Fruit fly (Drosophila melanogaster) whole organism, prepupa: ENCODE data around the gene Rtel1.

Experiments used
- Blimp-1 ChIP-seq: fragments of 200-800 bp; sonication (Bioruptor generic); optimal IDR thresholded peaks from 3 replicates; lab custom pipeline; 2017; ENCODE audit warnings: missing biosample characterization, missing genetic modification characterization, mild to moderate bottlenecking, moderate library complexity, missing genetic modification reagents
- CG10631 ChIP-seq: fragments of 200-800 bp; sonication (Bioruptor generic); optimal IDR thresholded peaks from 2 replicates; lab custom pipeline; 2016; ENCODE audit warnings: missing biosample characterization, missing genetic modification characterization
- CG10669 ChIP-seq: fragments of 200-800 bp; sonication (Bioruptor generic); optimal IDR thresholded peaks from 3 replicates; lab custom pipeline; 2018; ENCODE audit warnings: missing biosample characterization, mild to moderate bottlenecking, missing genetic modification characterization, moderate library complexity
- CG11902 ChIP-seq: fragments of 200-800 bp; sonication (Bioruptor generic); optimal IDR thresholded peaks from 3 replicates; lab custom pipeline; 2016; ENCODE audit warnings: missing biosample characterization, missing genetic modification characterization
- CG15336 ChIP-seq: fragments of 200-800 bp; sonication (Bioruptor generic); IDR thresholded peaks from 2 replicates; pipeline ENCODE4 v1.3.6; 2022; ENCODE audit warnings: missing biosample characterization, missing genetic modification characterization
- CG1621 ChIP-seq: fragments of 200-800 bp; sonication (Bioruptor generic); optimal IDR thresholded peaks from 3 replicates; lab custom pipeline; 2018; ENCODE audit warnings: missing biosample characterization, mild to moderate bottlenecking, missing genetic modification characterization
- CG16779 ChIP-seq: fragments of 200-800 bp; sonication (Bioruptor generic); optimal IDR thresholded peaks from 3 replicates; lab custom pipeline; 2017; ENCODE audit warnings: missing biosample characterization, mild to moderate bottlenecking, missing genetic modification characterization
- CG3032 ChIP-seq: fragments of 200-800 bp; optimal IDR thresholded peaks from 2 replicates; lab custom pipeline; 2019; ENCODE audit warnings: missing biosample characterization, mild to moderate bottlenecking, missing genetic modification characterization, moderate library complexity
- CG32006 ChIP-seq: fragments of 200-800 bp; sonication (Bioruptor generic); optimal IDR thresholded peaks from 3 replicates; lab custom pipeline; 2017; ENCODE audit warnings: missing biosample characterization, mild to moderate bottlenecking, missing genetic modification characterization
- CG34406 ChIP-seq: fragments of 200-800 bp; sonication (Bioruptor generic); optimal IDR thresholded peaks from 3 replicates; lab custom pipeline; 2016; ENCODE audit warnings: missing biosample characterization, missing genetic modification characterization
- CG3919 ChIP-seq: fragments of 200-800 bp; sonication (Bioruptor generic); optimal IDR thresholded peaks from 3 replicates; lab custom pipeline; 2016; ENCODE audit warnings: missing biosample characterization, missing genetic modification characterization
- CG6163 ChIP-seq: fragments of 200-800 bp; sonication (Bioruptor generic); IDR thresholded peaks from 3 replicates; pipeline ENCODE4 v1.3.6; 2022; ENCODE audit warnings: missing biosample characterization, missing genetic modification characterization
- CG6808 ChIP-seq: fragments of 200-800 bp; sonication (Bioruptor generic); optimal IDR thresholded peaks from 3 replicates; lab custom pipeline; 2017; ENCODE audit warnings: missing biosample characterization, missing genetic modification characterization, mild to moderate bottlenecking, moderate library complexity, missing genetic modification reagents
- CG6854 ChIP-seq: fragments of 200-800 bp; sonication (Bioruptor generic); optimal IDR thresholded peaks from 2 replicates; lab custom pipeline; 2017; ENCODE audit warnings: missing biosample characterization, mild to moderate bottlenecking, missing genetic modification characterization
- CG7368 ChIP-seq: fragments of 200-800 bp; sonication (Bioruptor generic); optimal IDR thresholded peaks from 3 replicates; lab custom pipeline; 2016; ENCODE audit warnings: missing biosample characterization, missing genetic modification characterization
- CG8119 ChIP-seq: fragments of 200-800 bp; sonication (Bioruptor generic); IDR thresholded peaks from 3 replicates; pipeline ENCODE4 v1.3.6; 2022; ENCODE audit warnings: missing biosample characterization, missing genetic modification characterization
- CG8319 ChIP-seq: fragments of 200-800 bp; sonication (Bioruptor generic); optimal IDR thresholded peaks from 3 replicates; lab custom pipeline; 2016; ENCODE audit warnings: missing biosample characterization, missing genetic modification characterization
- CG9139 ChIP-seq: fragments of 200-800 bp; sonication (Bioruptor generic); optimal IDR thresholded peaks from 3 replicates; lab custom pipeline; 2017; ENCODE audit warnings: missing biosample characterization, mild to moderate bottlenecking, missing genetic modification characterization
- Eip78C ChIP-seq: fragments of 200-800 bp; sonication (Bioruptor generic); peaks from one replicate; lab custom pipeline; 2016; ENCODE audit warnings: missing biosample characterization, missing genetic modification characterization
- Eip93F ChIP-seq: fragments of 200-800 bp; sonication (Bioruptor generic); optimal IDR thresholded peaks from 2 replicates; lab custom pipeline; 2016; ENCODE audit warnings: missing biosample characterization, mild to moderate bottlenecking, missing genetic modification characterization
- Ets21C ChIP-seq: fragments of 200-800 bp; sonication (Bioruptor generic); optimal IDR thresholded peaks from 3 replicates; lab custom pipeline; 2016; ENCODE audit warnings: missing biosample characterization, missing genetic modification characterization
- Ets96B ChIP-seq: fragments of 200-800 bp; optimal IDR thresholded peaks from 2 replicates; lab custom pipeline; 2019; ENCODE audit warnings: missing biosample characterization, mild to moderate bottlenecking, missing genetic modification characterization, moderate library complexity
- Hr38 ChIP-seq: sonication (Bioruptor generic); optimal IDR thresholded peaks from 2 replicates; lab custom pipeline; 2016; ENCODE audit warnings: missing biosample characterization, missing genetic modification characterization
- Hr4 ChIP-seq: fragments of 200-800 bp; sonication (Bioruptor generic); optimal IDR thresholded peaks from 3 replicates; lab custom pipeline; 2016; ENCODE audit warnings: missing biosample characterization, missing genetic modification characterization
- Met ChIP-seq: fragments of 200-800 bp; sonication (Bioruptor generic); optimal IDR thresholded peaks from 3 replicates; lab custom pipeline; 2016; ENCODE audit warnings: missing biosample characterization, missing genetic modification characterization
- Smox ChIP-seq: fragments of 200-800 bp; sonication (Bioruptor generic); optimal IDR thresholded peaks from 3 replicates; lab custom pipeline; 2016; ENCODE audit warnings: missing biosample characterization, missing genetic modification characterization
- Sox102F ChIP-seq: fragments of 200-800 bp; sonication (Bioruptor generic); optimal IDR thresholded peaks from 2 replicates; lab custom pipeline; 2016; ENCODE audit warnings: missing biosample characterization, mild to moderate bottlenecking, missing genetic modification characterization
- Sox14 ChIP-seq: fragments of 200-800 bp; sonication (Bioruptor generic); optimal IDR thresholded peaks from 3 replicates; lab custom pipeline; 2016; ENCODE audit warnings: missing biosample characterization, missing genetic modification characterization
- Sox15 ChIP-seq: fragments of 200-800 bp; sonication (Bioruptor generic); optimal IDR thresholded peaks from 3 replicates; lab custom pipeline; 2016; ENCODE audit warnings: missing biosample characterization, missing genetic modification characterization
- acj6 ChIP-seq: fragments of 200-800 bp; sonication (Bioruptor generic); optimal IDR thresholded peaks from 3 replicates; lab custom pipeline; 2016; ENCODE audit warnings: missing biosample characterization, missing genetic modification characterization
- dac ChIP-seq: fragments of 200-800 bp; sonication (Bioruptor generic); optimal IDR thresholded peaks from 2 replicates; lab custom pipeline; 2017; ENCODE audit warnings: missing biosample characterization, mild to moderate bottlenecking, missing genetic modification characterization
- dsx ChIP-seq: fragments of 200-800 bp; optimal IDR thresholded peaks from 3 replicates; lab custom pipeline; 2019; ENCODE audit warnings: missing biosample characterization, mild to moderate bottlenecking, missing genetic modification characterization, moderate library complexity; ENCODE audit not compliant: poor library complexity, severe bottlenecking
- eg ChIP-seq: fragments of 200-800 bp; sonication (Bioruptor generic); IDR thresholded peaks from 3 replicates; pipeline ENCODE4 v1.3.6; 2022; ENCODE audit warnings: missing biosample characterization, missing genetic modification characterization
- esn ChIP-seq: fragments of 200-800 bp; sonication (Bioruptor generic); optimal IDR thresholded peaks from 2 replicates; lab custom pipeline; 2016; ENCODE audit warnings: missing biosample characterization, mild to moderate bottlenecking, missing genetic modification characterization, moderate library complexity
- fd59A ChIP-seq: fragments of 200-800 bp; sonication (Bioruptor generic); optimal IDR thresholded peaks from 2 replicates; lab custom pipeline; 2017; ENCODE audit warnings: missing biosample characterization, mild to moderate bottlenecking, missing genetic modification characterization, missing genetic modification reagents
- fd85E ChIP-seq: fragments of 200-800 bp; sonication (Bioruptor generic); optimal IDR thresholded peaks from 3 replicates; lab custom pipeline; 2016; ENCODE audit warnings: missing biosample characterization, missing genetic modification characterization
- fkh ChIP-seq: fragments of 200-800 bp; sonication (Bioruptor generic); optimal IDR thresholded peaks from 3 replicates; lab custom pipeline; 2017; ENCODE audit warnings: missing biosample characterization, mild to moderate bottlenecking, missing genetic modification characterization, moderate library complexity
- pdm3 ChIP-seq: fragments of 200-800 bp; sonication (Bioruptor generic); optimal IDR thresholded peaks from 3 replicates; lab custom pipeline; 2016; ENCODE audit warnings: missing biosample characterization, missing genetic modification characterization
- salr ChIP-seq, 2 experiments: fragments of 200-800 bp; sonication (Bioruptor generic); optimal IDR thresholded peaks; 3 replicates each; lab custom pipeline; 2016 to 2018; ENCODE audit warnings: missing biosample characterization in 2 of 2, missing genetic modification characterization in 2 of 2, mild to moderate bottlenecking in 1 of 2
- ss ChIP-seq, 2 experiments: fragments of 200-800 bp; sonication (Bioruptor generic); optimal IDR thresholded peaks; 2 replicates in 1 of 2; 3 replicates in 1 of 2; lab custom pipeline; 2017 to 2018; ENCODE audit warnings: mild to moderate bottlenecking in 2 of 2, missing biosample characterization in 2 of 2, missing genetic modification characterization in 2 of 2, moderate library complexity in 1 of 2
- svp ChIP-seq: fragments of 200-800 bp; sonication (Bioruptor generic); peaks from one replicate; lab custom pipeline; 2016; ENCODE audit warnings: missing biosample characterization, missing genetic modification characterization
- topi ChIP-seq: fragments of 200-800 bp; sonication (Bioruptor generic); optimal IDR thresholded peaks from 3 replicates; lab custom pipeline; 2016; ENCODE audit warnings: missing biosample characterization, missing genetic modification characterization

Rtel1 gene

DNA sequence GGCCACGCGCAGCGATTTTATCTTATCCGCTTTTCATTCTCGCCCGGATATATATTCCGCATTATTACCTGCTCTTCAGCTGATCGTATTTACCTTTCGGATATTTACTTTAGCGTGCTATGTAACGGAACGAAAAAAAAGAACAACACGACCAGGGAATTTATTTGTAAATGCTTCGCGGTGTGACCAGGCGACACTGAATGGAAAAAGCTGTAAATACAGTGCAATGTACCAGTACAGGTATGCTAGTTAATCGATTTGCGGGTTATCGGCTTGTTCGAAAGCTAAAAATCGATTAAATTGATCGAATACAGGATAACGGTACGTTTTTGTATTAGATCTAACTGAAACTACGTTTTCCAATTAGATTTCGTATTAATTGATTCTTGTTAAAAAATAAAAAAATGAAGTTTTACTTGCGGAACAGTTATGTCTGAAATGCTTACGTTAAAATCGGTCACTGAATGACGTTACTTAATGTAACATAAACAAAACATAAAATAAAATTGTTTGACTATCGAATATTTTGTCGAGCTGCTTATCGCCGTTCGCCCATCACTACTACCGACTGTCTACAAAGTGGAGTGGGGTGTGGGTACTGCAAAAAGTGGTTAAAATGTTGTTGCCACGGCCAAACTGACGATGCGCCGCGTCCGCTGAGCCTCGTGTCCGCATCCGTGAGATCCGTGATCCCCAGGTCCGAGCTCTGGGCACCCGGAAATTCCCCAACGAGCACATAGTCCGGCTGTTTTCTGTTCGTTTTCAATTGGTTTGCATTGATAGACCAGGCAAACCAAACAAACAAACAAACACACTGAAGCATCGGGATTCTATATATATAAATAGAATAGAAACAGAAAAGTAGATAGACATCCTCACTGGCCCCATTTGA lies 16.7 kb downstream of the Rtel1 start, which contains the start of the genes MAPk-Ak2 and CG42699 (continued):
- no peak for TF ChIP-seq Hr4
- TF ChIP-seq fd59A = peak; percentile 13
- TF ChIP-seq Smox (GFP tag; lab: Kevin White, UChicago) = no peak
- TF ChIP-seq eg (GFP tag; lab: Robert Waterston, UW) = no peak; the same call in 2 of the 3 replicates
- peak; percentile 3 for TF ChIP-seq CG3032 (tag; lab: Kevin White, UChicago)
- 0 out of 3 replicates have a peak, but pooled peaks have one; percentile 22 for TF ChIP-seq CG8119 (GFP tag; lab: Robert Waterston, UW)
- TF ChIP-seq CG10669 (GFP tag; lab: Kevin White, UChicago) = peak; percentile 58
- no peak for TF ChIP-seq CG8319 (GFP tag; lab: Kevin White, UChicago)
- TF ChIP-seq dsx = peak; percentile 55
- peak; percentile 34; the same call in 2 of the 3 replicates for TF ChIP-seq CG6163
- TF ChIP-seq CG6854 (GFP tag; lab: Kevin White, UChicago) = peak; percentile 66
- peak; percentile 52 for TF ChIP-seq CG16779 (tag; lab: Kevin White, UChicago)
- peak; percentile 15 for TF ChIP-seq Ets96B
- TF ChIP-seq Blimp-1 (GFP tag; lab: Kevin White, UChicago) = peak; percentile 29
- no peak for TF ChIP-seq Sox15 (GFP tag; lab: Kevin White, UChicago)
- peak; percentile 74 for TF ChIP-seq CG6808 (GFP tag; lab: Kevin White, UChicago)
- TF ChIP-seq fd85E (GFP tag; lab: Kevin White, UChicago) = no peak
- TF ChIP-seq topi (GFP tag; lab: Kevin White, UChicago) = peak; percentile 47

dm6 chrX:5766732-5767131 lies 19.2 kb downstream of the Rtel1 start:
- peak; percentile 8 for TF ChIP-seq Eip78C
- TF ChIP-seq acj6 (GFP tag; lab: Kevin White, UChicago) = no peak
- TF ChIP-seq, all 60 proteins: peak for 1

dm6 chrX:5768602-5769251 lies 21.2 kb downstream of the Rtel1 start:
- TF ChIP-seq eg (GFP tag; lab: Robert Waterston, UW) (no peak), CG7368 (GFP tag; lab: Kevin White, UChicago) (no peak), ss (GFP tag; optimal IDR thresholded peaks at IDR 0.05; lab: Kevin White, UChicago) (peak; percentile 72 to 74), Sox102F (GFP tag; lab: Kevin White, UChicago) (no peak), acj6 (GFP tag; lab: Kevin White, UChicago) (no peak), Ets96B (peak; percentile 20), Ets21C (no peak), fkh (GFP tag; lab: Kevin White, UChicago) (peak; percentile 70), Eip78C (peak; percentile 63), Sox15 (GFP tag; lab: Kevin White, UChicago) (no peak), svp (no peak), Blimp-1 (GFP tag; lab: Kevin White, UChicago) (peak; percentile 86), CG34406 (GFP tag; lab: Kevin White, UChicago) (no peak), CG8319 (GFP tag; lab: Kevin White, UChicago) (no peak), Hr38 (GFP tag; lab: Kevin White, UChicago) (no peak), CG15336 (GFP tag; lab: Robert Waterston, UW) (no peak), Eip93F (GFP tag; lab: Kevin White, UChicago) (no peak), CG8119 (GFP tag; lab: Robert Waterston, UW) (no peak), CG3919 (GFP tag; lab: Kevin White, UChicago) (no peak), CG1621 (peak; percentile 35), dsx (peak; percentile 41), Hr4 (no peak), CG11902 (GFP tag; lab: Kevin White, UChicago) (no peak), esn (no peak), topi (GFP tag; lab: Kevin White, UChicago) (no peak), Sox14 (GFP tag; lab: Kevin White, UChicago) (no peak), Smox (GFP tag; lab: Kevin White, UChicago) (no peak), pdm3 (no peak), dac (no peak), CG9139 (GFP tag; lab: Kevin White, UChicago) (peak; percentile 76), Met (GFP tag; lab: Kevin White, UChicago) (no peak), CG10631 (GFP tag; lab: Kevin White, UChicago) (no peak), salr (GFP tag; optimal IDR thresholded peaks at IDR 0.05; lab: Kevin White, UChicago) (no peak), CG6808 (GFP tag; lab: Kevin White, UChicago) (peak; percentile 70), CG6854 (GFP tag; lab: Kevin White, UChicago) (peak; percentile 61), CG32006 (GFP tag; lab: Kevin White, UChicago) (no peak), CG3032 (tag; lab: Kevin White, UChicago) (no peak)
